Worm (Caenorhabditis elegans): ENCODE data around the gene eef-1A.2.

DNA sequence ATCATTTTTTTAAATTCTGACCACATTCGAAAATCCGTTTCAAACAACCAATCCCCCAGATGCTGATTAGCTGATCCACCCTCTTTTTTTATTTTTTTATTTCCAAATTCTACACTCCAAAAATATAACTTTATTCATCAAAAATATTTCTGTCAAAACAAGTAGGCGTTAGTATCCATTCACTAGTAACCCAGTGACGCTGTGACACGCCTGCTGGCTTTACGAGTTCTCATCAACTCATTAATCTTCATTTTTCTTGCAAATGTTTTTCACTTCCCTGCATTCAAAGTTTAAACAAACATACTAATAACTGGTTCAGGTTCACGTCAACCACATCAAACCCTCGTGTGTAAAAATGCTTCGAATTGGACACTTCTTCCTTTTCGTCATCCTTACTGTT is 15.1 kb downstream of the eef-1A.2 start, which contains the start of gene nlp-101:
- TF ChIP-seq fkh-6 (tag; optimal IDR thresholded peaks at IDR 0.05) (no peak), nhr-11 (tag; optimal IDR thresholded peaks at IDR 0.05) (no peak), odd-2 (tag; optimal IDR thresholded peaks at IDR 0.05) (no peak), gmeb-2 (tag; optimal IDR thresholded peaks at IDR 0.05) (no peak), nhr-232 (tag; optimal IDR thresholded peaks at IDR 0.05) (no peak), hlh-30 (tag; optimal IDR thresholded peaks at IDR 0.05; ENCODE audit: insufficient read depth) (no peak), ets-4 (tag; optimal IDR thresholded peaks at IDR 0.05) (no peak), unc-55 (GFP tag; optimal IDR thresholded peaks at IDR 0.05) (no peak), pag-3 (tag; optimal IDR thresholded peaks at IDR 0.05; ENCODE audit: borderline replicate concordance) (no peak), elt-2 (tag; optimal IDR thresholded peaks at IDR 0.05) (no peak), ama-1 (optimal IDR thresholded peaks at IDR 0.05) (no peak), madf-2 (tag; optimal IDR thresholded peaks at IDR 0.05) (no peak), tbx-7 (tag; optimal IDR thresholded peaks at IDR 0.05) (no peak)

Data from whole organism, late embryonic.